Fruit fly (Drosophila melanogaster) whole organism, wandering third instar larva: ENCODE results near the gene Rab27.

Source experiments
- Abd-B ChIP-seq: fragments of >200 bp; optimal IDR thresholded peaks from 2 replicates; lab custom pipeline; 2017; ENCODE audit warnings: missing biosample characterization, missing genetic modification characterization
- CG32264 ChIP-seq: fragments of 200-800 bp; sonication (Bioruptor generic); optimal IDR thresholded peaks from 2 replicates; lab custom pipeline; 2016; ENCODE audit warnings: missing biosample characterization, missing genetic modification characterization
- CG9705 ChIP-seq: fragments of 200-800 bp; sonication (Bioruptor generic); optimal IDR thresholded peaks from 2 replicates; lab custom pipeline; 2018; ENCODE audit warnings: missing biosample characterization, mild to moderate bottlenecking, missing genetic modification characterization
- CrebA ChIP-seq: fragments of 200-800 bp; sonication (Bioruptor generic); optimal IDR thresholded peaks from 2 replicates; lab custom pipeline; 2016; ENCODE audit warnings: missing biosample characterization, mild to moderate bottlenecking, missing genetic modification characterization, borderline replicate concordance
- Dfd ChIP-seq: fragments of >200 bp; optimal IDR thresholded peaks from 2 replicates; lab custom pipeline; 2017; ENCODE audit warnings: missing biosample characterization, missing genetic modification characterization
- GATAd ChIP-seq: sonication (Bioruptor generic); optimal IDR thresholded peaks from 2 replicates; lab custom pipeline; 2016; ENCODE audit warnings: missing biosample characterization, missing genetic modification characterization
- HLH106 ChIP-seq: fragments of 200-800 bp; optimal IDR thresholded peaks from 3 replicates; lab custom pipeline; 2019; ENCODE audit warnings: missing biosample characterization, mild to moderate bottlenecking, missing genetic modification characterization, moderate library complexity
- Hnf4 ChIP-seq: fragments of 200-800 bp; sonication (Bioruptor generic); optimal IDR thresholded peaks from 2 replicates; lab custom pipeline; 2016; ENCODE audit warnings: missing biosample characterization, mild to moderate bottlenecking, missing genetic modification characterization
- Hr78 ChIP-seq: fragments of >200 bp; optimal IDR thresholded peaks from 2 replicates; lab custom pipeline; 2017; ENCODE audit warnings: missing biosample characterization, missing genetic modification characterization
- Hr83 ChIP-seq: fragments of 200-300 bp; sonication (Bioruptor generic); optimal IDR thresholded peaks from 2 replicates; lab custom pipeline; 2016; ENCODE audit warnings: missing biosample characterization, mild to moderate bottlenecking, missing genetic modification characterization, moderate library complexity; ENCODE audit not compliant: poor library complexity, severe bottlenecking
- Jra ChIP-seq: sonication (Bioruptor generic); optimal IDR thresholded peaks from 2 replicates; lab custom pipeline; 2016; ENCODE audit warnings: missing biosample characterization, missing genetic modification characterization
- Myc ChIP-seq: fragments of >200 bp; optimal IDR thresholded peaks from 2 replicates; lab custom pipeline; 2017
- N ChIP-seq: fragments of >200 bp; optimal IDR thresholded peaks from 2 replicates; lab custom pipeline; 2018; ENCODE audit warnings: missing biosample characterization, missing external identifiers, missing genetic modification characterization
- OdsH ChIP-seq: fragments of 200-800 bp; sonication (Bioruptor generic); optimal IDR thresholded peaks from 2 replicates; lab custom pipeline; 2016; ENCODE audit warnings: missing biosample characterization, mild to moderate bottlenecking, missing genetic modification characterization
- Rel ChIP-seq, 2 experiments: fragments of 200-800 bp; sonication (Bioruptor generic) in 1 of 2; optimal IDR thresholded peaks; 2 replicates in 1 of 2; 3 replicates in 1 of 2; lab custom pipeline; 2016 to 2019; ENCODE audit warnings: mild to moderate bottlenecking in 2 of 2, missing biosample characterization in 2 of 2, missing genetic modification characterization in 2 of 2, moderate library complexity in 1 of 2
- Sp1 ChIP-seq: fragments of 200-800 bp; sonication (Bioruptor generic); optimal IDR thresholded peaks from 3 replicates; lab custom pipeline; 2019; ENCODE audit warnings: missing biosample characterization, mild to moderate bottlenecking, missing genetic modification characterization, moderate library complexity
- br ChIP-seq: fragments of 200-800 bp; sonication (Bioruptor generic); optimal IDR thresholded peaks from 2 replicates; lab custom pipeline; 2016; ENCODE audit warnings: missing biosample characterization, missing genetic modification characterization
- brk ChIP-seq: fragments of 200-800 bp; sonication (Bioruptor generic); optimal IDR thresholded peaks from 2 replicates; lab custom pipeline; 2016; ENCODE audit warnings: missing biosample characterization, mild to moderate bottlenecking, missing genetic modification characterization
- dl ChIP-seq, 2 experiments: fragments of 175-275, 200-275 bp in 1 of 2; fragments of 200-275 bp in 1 of 2; sonication (Bioruptor generic); optimal IDR thresholded peaks; lab custom pipeline; 2018; ENCODE audit warnings: mild to moderate bottlenecking in 2 of 2, missing biosample characterization in 2 of 2, missing genetic modification characterization in 2 of 2, moderate library complexity in 2 of 2; ENCODE audit not compliant: partially characterized antibody in 2 of 2, insufficient read depth in 1 of 2
- dmrt93B ChIP-seq: fragments of 200-800 bp; sonication (Bioruptor generic); optimal IDR thresholded peaks from 2 replicates; lab custom pipeline; 2018; ENCODE audit warnings: missing biosample characterization, mild to moderate bottlenecking, missing genetic modification characterization
- dsf ChIP-seq: sonication (Bioruptor generic); optimal IDR thresholded peaks from 2 replicates; lab custom pipeline; 2016; ENCODE audit warnings: missing biosample characterization, missing genetic modification characterization, borderline replicate concordance
- ey ChIP-seq: fragments of 200-800 bp; sonication (Bioruptor generic); optimal IDR thresholded peaks from 2 replicates; lab custom pipeline; 2016; ENCODE audit warnings: missing biosample characterization, missing genetic modification characterization
- foxo ChIP-seq, 2 experiments: fragments of 200-800 bp; sonication (Bioruptor generic); optimal IDR thresholded peaks; 2 replicates in 1 of 2; 3 replicates in 1 of 2; lab custom pipeline; 2016 to 2017; ENCODE audit warnings: missing biosample characterization in 2 of 2, missing genetic modification characterization in 2 of 2
- fru ChIP-seq: fragments of 200-800 bp; sonication (Bioruptor generic); optimal IDR thresholded peaks from 3 replicates; lab custom pipeline; 2016; ENCODE audit warnings: missing biosample characterization, mild to moderate bottlenecking, missing genetic modification characterization
- h ChIP-seq: fragments of 200-800 bp; sonication (Bioruptor generic); optimal IDR thresholded peaks from 3 replicates; lab custom pipeline; 2016; ENCODE audit warnings: missing biosample characterization, mild to moderate bottlenecking, missing genetic modification characterization
- jim ChIP-seq: fragments of 175-275, 200-325 bp; sonication (Bioruptor generic); optimal IDR thresholded peaks from 2 replicates; lab custom pipeline; 2016; ENCODE audit warnings: missing biosample characterization, mild to moderate bottlenecking, missing genetic modification characterization
- lola ChIP-seq: fragments of >200 bp; optimal IDR thresholded peaks from 2 replicates; lab custom pipeline; 2017; ENCODE audit warnings: missing biosample characterization, missing genetic modification characterization
- pan ChIP-seq: fragments of >200 bp; optimal IDR thresholded peaks from 2 replicates; lab custom pipeline; 2017
- psq ChIP-seq: fragments of 200-800 bp; sonication (Bioruptor generic); optimal IDR thresholded peaks from 3 replicates; lab custom pipeline; 2017; ENCODE audit warnings: missing biosample characterization, mild to moderate bottlenecking, missing genetic modification characterization, moderate library complexity
- rgr ChIP-seq: fragments of 200-800 bp; sonication (Bioruptor generic); optimal IDR thresholded peaks from 3 replicates; lab custom pipeline; 2016; ENCODE audit warnings: missing biosample characterization, mild to moderate bottlenecking, missing genetic modification characterization
- sage ChIP-seq: fragments of 200-800 bp; sonication (Bioruptor generic); optimal IDR thresholded peaks from 2 replicates; lab custom pipeline; 2016; ENCODE audit warnings: missing biosample characterization, mild to moderate bottlenecking, missing genetic modification characterization
- sv ChIP-seq: fragments of 200-800 bp; sonication (Bioruptor generic); optimal IDR thresholded peaks from 3 replicates; lab custom pipeline; 2016; ENCODE audit warnings: missing biosample characterization, missing genetic modification characterization
- woc ChIP-seq: sonication (Bioruptor generic); optimal IDR thresholded peaks from 2 replicates; lab custom pipeline; 2016; ENCODE audit warnings: missing biosample characterization, mild to moderate bottlenecking, missing genetic modification characterization

The Rab27 gene

DNA sequence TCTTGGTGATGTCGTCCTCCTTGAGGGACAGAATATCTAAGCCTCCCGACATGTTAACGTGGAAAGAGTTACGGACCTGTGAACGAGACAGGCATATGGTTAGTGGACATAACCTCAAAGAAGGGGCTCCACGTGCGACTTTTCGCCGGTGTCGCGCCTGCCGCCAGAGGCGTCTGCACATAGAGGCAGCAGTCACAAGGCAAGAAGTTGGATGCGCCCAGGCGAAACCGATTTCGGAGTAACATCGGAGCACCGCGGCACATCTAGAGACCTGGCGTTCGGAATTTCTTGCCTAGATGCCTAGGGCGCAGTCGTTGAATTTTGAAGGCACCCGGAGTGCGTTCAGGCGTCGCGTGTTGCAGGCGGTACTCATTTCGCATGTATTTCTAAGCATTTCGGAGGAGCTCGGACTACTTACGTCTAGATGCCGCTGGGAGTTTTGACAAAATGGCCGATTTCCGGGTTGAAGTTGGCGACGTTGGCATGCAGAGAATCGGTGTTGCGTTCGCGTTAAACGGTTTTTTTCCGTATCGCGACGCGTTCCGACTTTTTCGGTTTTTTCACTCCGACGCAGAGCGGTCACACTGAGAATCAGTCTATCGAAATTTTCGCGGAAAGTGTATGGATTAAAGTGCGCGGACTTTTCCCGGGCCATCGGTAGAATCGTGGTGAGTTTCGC lies 6.2 kb upstream of the Rab27 start, which contains the start of the genes sta and inc (continued):
- TF ChIP-seq Hr78 (GFP tag; lab: Kevin White, UChicago), result no peak
- no peak for TF ChIP-seq lola (GFP tag; lab: Kevin White, UChicago)
- TF ChIP-seq N (GFP tag; lab: Kevin White, UChicago), result no peak
- peak in 1 of 2 experiments; percentile 68 for TF ChIP-seq foxo (GFP tag; optimal IDR thresholded peaks at IDR 0.05; lab: Kevin White, UChicago)
- TF ChIP-seq dl (GFP tag; optimal IDR thresholded peaks at IDR 0.05; lab: Kevin White, UChicago; ENCODE audit: insufficient read depth in 1 of 2, partially characterized antibody in 2 of 2), result no peak
- no peak for TF ChIP-seq sage (GFP tag; lab: Kevin White, UChicago)
- no peak for TF ChIP-seq jim (GFP tag; lab: Kevin White, UChicago)
- TF ChIP-seq Sp1, result peak; percentile 83

dm6 chrX:1480426-1480825 lies 3.7 kb upstream of the Rab27 start:
- no peak for TF ChIP-seq Rel (GFP tag; optimal IDR thresholded peaks at IDR 0.05; lab: Kevin White, UChicago)
- TF ChIP-seq Rel (tag; optimal IDR thresholded peaks at IDR 0.05; lab: Kevin White, UChicago), result peak; percentile 33
- no peak for TF ChIP-seq sage (GFP tag; lab: Kevin White, UChicago)

DNA sequence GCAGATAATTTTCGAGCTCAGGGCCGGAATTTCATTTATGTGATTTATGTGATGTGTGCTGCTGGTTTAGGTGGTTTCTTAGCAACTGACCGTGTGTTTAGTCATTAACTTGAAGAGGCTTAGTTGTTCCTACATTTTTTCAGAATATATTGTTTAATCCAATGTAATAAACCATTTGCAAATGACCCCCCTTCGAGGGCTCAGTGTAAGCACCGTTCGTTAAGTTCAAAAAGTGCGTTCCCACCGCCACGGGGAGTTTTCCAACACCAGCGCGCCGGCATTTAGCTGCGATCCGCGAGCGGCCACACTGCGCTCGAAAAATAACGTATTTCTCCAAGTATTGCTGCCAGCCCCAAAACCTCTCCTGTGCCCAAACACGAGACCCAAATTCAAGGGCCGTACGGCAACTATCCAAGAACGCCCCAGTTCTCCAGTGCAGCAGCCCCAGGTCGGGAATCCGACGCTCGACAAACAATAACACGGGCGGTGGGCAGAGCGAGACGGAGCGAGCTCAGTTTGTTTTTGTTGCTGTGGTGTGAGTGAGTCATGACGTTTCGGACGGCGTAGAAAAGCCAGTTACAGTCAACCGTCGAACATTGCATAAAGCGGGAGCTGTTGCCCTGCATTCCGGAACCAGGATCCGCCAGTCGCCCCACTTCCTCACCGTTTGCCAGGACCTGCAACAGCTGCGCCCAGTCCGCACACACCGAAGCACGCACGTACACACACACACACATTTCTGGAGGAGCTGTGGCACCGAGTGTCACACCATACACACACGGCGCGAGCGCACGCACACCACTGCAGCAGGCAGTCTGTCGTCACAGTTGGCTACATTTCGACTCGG lies 1.7 kb upstream of the Rab27 start, which contains the start of gene rush:
rush (plus strand) TSS at position 277 of the 847 bp plus-strand sequence.
- TF ChIP-seq foxo (GFP tag; optimal IDR thresholded peaks at IDR 0.05; lab: Kevin White, UChicago) (peak in 1 of 2 experiments; percentile 57), fru (GFP tag; lab: Kevin White, UChicago) (peak; percentile 42), Hr83 (GFP tag; lab: Kevin White, UChicago) (peak; percentile 9), GATAd (no peak), Jra (GFP tag; lab: Kevin White, UChicago) (peak; percentile 13), dsf (no peak), CG9705 (GFP tag; lab: Kevin White, UChicago) (peak; percentile 29), CrebA (no peak), Sp1 (peak; percentile 28), br (peak; percentile 23), h (peak; percentile 21), jim (GFP tag; lab: Kevin White, UChicago) (no peak), ey (GFP tag; lab: Kevin White, UChicago) (peak; percentile 31), rgr (GFP tag; lab: Kevin White, UChicago) (peak; percentile 42), Rel (GFP tag; optimal IDR thresholded peaks at IDR 0.05; lab: Kevin White, UChicago) (no peak), Rel (tag; optimal IDR thresholded peaks at IDR 0.05; lab: Kevin White, UChicago) (peak; percentile 31), HLH106 (tag; lab: Kevin White, UChicago) (peak; percentile 45)

DNA sequence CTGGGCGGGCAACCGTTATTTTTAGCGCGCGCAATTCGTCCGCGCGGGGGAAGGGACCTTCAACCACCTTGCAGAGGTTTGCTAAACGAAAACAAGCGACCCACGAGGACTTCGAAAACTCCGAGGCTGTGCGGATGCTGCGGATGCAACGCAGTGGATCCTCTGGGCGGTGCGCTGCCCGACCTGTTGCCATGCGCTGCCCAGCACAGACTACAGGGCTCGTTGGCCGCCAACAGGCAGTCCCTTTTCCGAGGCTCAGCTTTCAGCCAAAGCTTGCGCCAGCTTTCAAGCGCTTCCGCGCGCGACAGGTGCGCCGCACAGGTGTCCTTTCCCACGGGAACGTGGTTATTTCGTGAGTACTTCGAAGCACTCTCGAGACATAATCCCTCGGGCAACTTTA lies 338 bp downstream of the Rab27 start:
- no peak for TF ChIP-seq sage (GFP tag; lab: Kevin White, UChicago)
- TF ChIP-seq dsf, result no peak
- no peak for TF ChIP-seq brk (GFP tag; lab: Kevin White, UChicago)
- no peak for TF ChIP-seq lola (GFP tag; lab: Kevin White, UChicago)
- no peak for TF ChIP-seq Rel (GFP tag; optimal IDR thresholded peaks at IDR 0.05; lab: Kevin White, UChicago)
- no peak for TF ChIP-seq Rel (tag; optimal IDR thresholded peaks at IDR 0.05; lab: Kevin White, UChicago)
- no peak for TF ChIP-seq psq (GFP tag; lab: Kevin White, UChicago)
- no peak for TF ChIP-seq Hr78 (GFP tag; lab: Kevin White, UChicago)
- no peak for TF ChIP-seq woc (GFP tag; lab: Kevin White, UChicago)
- no peak for TF ChIP-seq CrebA
- TF ChIP-seq Myc (lab: Kevin White, UChicago), result no peak
- no peak for TF ChIP-seq h
- TF ChIP-seq, all 38 proteins: peak for 0

DNA sequence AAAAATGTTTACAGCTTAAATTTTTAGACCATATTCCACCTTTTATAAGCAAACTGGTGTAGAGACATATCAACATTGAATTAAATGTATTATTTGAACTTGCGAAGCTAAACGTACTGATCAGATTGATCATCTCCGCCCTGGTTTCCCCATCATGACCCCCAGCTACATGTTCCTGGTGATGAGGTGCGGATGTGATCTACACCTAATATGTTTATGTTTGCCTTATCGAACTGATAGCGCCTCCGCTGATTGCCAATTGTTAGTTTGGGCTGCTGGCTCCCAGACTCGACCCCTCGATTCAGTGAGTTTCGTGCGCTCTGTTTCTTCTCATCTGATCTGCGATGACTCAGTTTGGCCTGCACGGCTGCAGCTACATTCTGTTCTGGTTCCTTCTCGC lies 4.6 kb downstream of the Rab27 start, which contains the start of gene CG14780:
CG14780 (plus strand) TSS at position 301 of the 400 bp plus-strand sequence.
- no peak for TF ChIP-seq Hr78 (GFP tag; lab: Kevin White, UChicago)
- TF ChIP-seq dmrt93B (GFP tag; lab: Kevin White, UChicago), result no peak
- TF ChIP-seq h, result no peak
- no peak for TF ChIP-seq GATAd
- TF ChIP-seq pan (lab: Kevin White, UChicago), result no peak
- no peak for TF ChIP-seq sage (GFP tag; lab: Kevin White, UChicago)
- no peak for TF ChIP-seq Abd-B
- no peak for TF ChIP-seq woc (GFP tag; lab: Kevin White, UChicago)
- no peak for TF ChIP-seq Dfd (GFP tag; lab: Kevin White, UChicago)
- TF ChIP-seq brk (GFP tag; lab: Kevin White, UChicago), result no peak
- TF ChIP-seq OdsH (GFP tag; lab: Kevin White, UChicago), result no peak
- TF ChIP-seq fru (GFP tag; lab: Kevin White, UChicago), result no peak
- no peak for TF ChIP-seq CG32264 (GFP tag; lab: Kevin White, UChicago)
- no peak for TF ChIP-seq Hnf4 (GFP tag; lab: Kevin White, UChicago)
- TF ChIP-seq sv, result no peak
